Worm (Caenorhabditis elegans) whole organism, L1 larva: Measurements from ENCODE around the gene folt-1.

Experiments
- ama-1 ChIP-seq: fragments of 150-350 bp; optimal IDR thresholded peaks from 2 replicates; lab custom pipeline; 2014
- jun-1 ChIP-seq: fragments of 150-350 bp; optimal IDR thresholded peaks from 2 replicates; lab custom pipeline; 2014; ENCODE audit warnings: missing biosample characterization, missing genetic modification reagents, missing genetic modification characterization
- nhr-90 ChIP-seq: sonication (generic microtip); optimal IDR thresholded peaks from 2 replicates; lab custom pipeline; 2016; ENCODE audit warnings: mild to moderate bottlenecking, missing genetic modification characterization, missing compliant biosample characterization; ENCODE audit not compliant: poor library complexity
- tbx-2 ChIP-seq: sonication (generic microtip); optimal IDR thresholded peaks from 2 replicates; lab custom pipeline; 2016; ENCODE audit warnings: missing genetic modification characterization, missing compliant biosample characterization
- unc-130 ChIP-seq: fragments of 150-350 bp; optimal IDR thresholded peaks from 2 replicates; lab custom pipeline; 2017; ENCODE audit warnings: missing biosample characterization, missing genetic modification characterization, inconsistent platforms
- unc-62 ChIP-seq: fragments of 150-350 bp; optimal IDR thresholded peaks from 2 replicates; lab custom pipeline; 2014; ENCODE audit warnings: missing biosample characterization, missing genetic modification reagents, missing genetic modification characterization
- ztf-4 ChIP-seq: fragments of 150-350 bp; optimal IDR thresholded peaks from 2 replicates; lab custom pipeline; 2014; ENCODE audit warnings: missing biosample characterization, missing genetic modification characterization

DNA sequence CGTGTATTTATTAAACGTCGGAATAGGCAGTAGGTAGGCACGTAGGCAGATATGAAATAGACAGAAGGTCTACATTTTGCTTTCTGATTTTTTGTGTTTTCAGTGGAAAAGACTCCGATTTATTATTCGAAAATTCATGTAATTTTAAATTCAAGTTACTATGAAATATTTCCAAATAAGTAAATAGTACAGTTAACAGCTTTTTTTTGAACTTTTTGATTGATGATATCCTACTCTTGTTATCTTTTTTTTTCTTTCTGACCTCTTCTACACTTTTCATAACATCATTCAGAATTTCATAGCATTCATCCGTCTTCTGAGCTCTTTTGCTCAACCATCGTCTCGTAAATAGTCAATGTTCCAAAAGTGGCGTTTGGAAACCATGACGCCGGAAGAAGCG is 42.7 kb upstream of the folt-1 start, which contains the start of gene cdkl-1:
- TF ChIP-seq nhr-90 (tag; lab: Kevin White, UChicago) (no peak), jun-1 (tag; lab: Kevin White, UChicago) (no peak), unc-130 (tag; lab: Kevin White, UChicago) (no peak), ztf-4 (no peak), tbx-2 (tag; lab: Kevin White, UChicago) (no peak), unc-62 (GFP tag; lab: Kevin White, UChicago) (no peak), ama-1 (no peak)
